Fruit fly (Drosophila melanogaster): Measurements from ENCODE around the gene Edem1.

Edem1 gene

dm6 chrX:1861620-1862184 lies 46.9 kb downstream of the Edem1 start, which contains the start of gene deltaCOP (continued):
- TF ChIP-seq CG8281 (tag; optimal IDR thresholded peaks at IDR 0.05): no peak
- peak; percentile 62 for TF ChIP-seq CG14667 (GFP tag; IDR thresholded peaks at IDR 0.05)
- TF ChIP-seq CG32767 (GFP tag; IDR thresholded peaks at IDR 0.05): peak; percentile 72; the same call in 1 of the 2 replicates
- no peak for TF ChIP-seq eve (GFP tag; optimal IDR thresholded peaks at IDR 0.05)
- peak; percentile 26 for TF ChIP-seq kah (GFP tag; optimal IDR thresholded peaks at IDR 0.05)
- peak; percentile 92 for TF ChIP-seq Bteb2 (GFP tag; optimal IDR thresholded peaks at IDR 0.05)
- TF ChIP-seq Hsf (GFP tag; optimal IDR thresholded peaks at IDR 0.05): peak; percentile 92
- no peak for TF ChIP-seq Kr (GFP tag; optimal IDR thresholded peaks at IDR 0.05)
- peak; percentile 11 for TF ChIP-seq nerfin-1 (tag; optimal IDR thresholded peaks at IDR 0.05)
- no peak for TF ChIP-seq unc-4 (GFP tag; IDR thresholded peaks at IDR 0.05; ENCODE audit: partially characterized antibody)
- TF ChIP-seq CG13287 (GFP tag; IDR thresholded peaks at IDR 0.05; ENCODE audit: partially characterized antibody): peak; percentile 58; the same call in 1 of the 2 replicates
- TF ChIP-seq so (GFP tag; IDR thresholded peaks at IDR 0.05): peak; percentile 84; the same call in 2 of the 3 replicates
- TF ChIP-seq CG30431 (GFP tag; optimal IDR thresholded peaks at IDR 0.05): peak; percentile 46
- TF ChIP-seq danr (GFP tag; IDR thresholded peaks at IDR 0.05): peak; percentile 78
- peak; percentile 45 for TF ChIP-seq trem (tag; optimal IDR thresholded peaks at IDR 0.05)
- peak; percentile 80 for TF ChIP-seq CG4820 (GFP tag; optimal IDR thresholded peaks at IDR 0.05)
- TF ChIP-seq CG4328 (GFP tag; optimal IDR thresholded peaks at IDR 0.05): peak; percentile 43
- peak; percentile 56 for TF ChIP-seq CG7928 (GFP tag; optimal IDR thresholded peaks at IDR 0.05)
- peak; percentile 38 for TF ChIP-seq D (optimal IDR thresholded peaks at IDR 0.05)
- TF ChIP-seq D (GFP tag; optimal IDR thresholded peaks at IDR 0.05): no peak
- peak; percentile 89 for TF ChIP-seq pum (GFP tag; optimal IDR thresholded peaks at IDR 0.05)
- no peak for TF ChIP-seq tap (tag; optimal IDR thresholded peaks at IDR 0.05)
- TF ChIP-seq jigr1 (GFP tag; IDR thresholded peaks at IDR 0.05): peak; percentile 67
- TF ChIP-seq Atf3 (GFP tag; optimal IDR thresholded peaks at IDR 0.05): peak; percentile 86
- peak; percentile 88 for TF ChIP-seq CG1647 (GFP tag; optimal IDR thresholded peaks at IDR 0.05)
- peak; percentile 78 for TF ChIP-seq NK7.1 (GFP tag; optimal IDR thresholded peaks at IDR 0.05)
- peak; percentile 93 for TF ChIP-seq lilli (GFP tag; optimal IDR thresholded peaks at IDR 0.05)
- no peak for TF ChIP-seq ac (GFP tag; optimal IDR thresholded peaks at IDR 0.05)
- peak; percentile 87 for TF ChIP-seq slp2 (GFP tag; optimal IDR thresholded peaks at IDR 0.05)
- peak; percentile 30 for TF ChIP-seq run (tag; optimal IDR thresholded peaks at IDR 0.05)
- TF ChIP-seq otp (GFP tag; IDR thresholded peaks at IDR 0.05): no peak
- peak; percentile 85 to 91 for TF ChIP-seq Pdp1 (GFP tag; optimal IDR thresholded peaks at IDR 0.05)
- no peak for TF ChIP-seq CG14860 (GFP tag; IDR thresholded peaks at IDR 0.05; ENCODE audit: partially characterized antibody)
- no peak for TF ChIP-seq bigmax (GFP tag; optimal IDR thresholded peaks at IDR 0.05)
- TF ChIP-seq corto (GFP tag; optimal IDR thresholded peaks at IDR 0.05): no peak
- TF ChIP-seq CG10431 (GFP tag; optimal IDR thresholded peaks at IDR 0.05): no peak
- peak; percentile 79 for TF ChIP-seq nmo (GFP tag; optimal IDR thresholded peaks at IDR 0.05)
- TF ChIP-seq BtbVII (GFP tag; optimal IDR thresholded peaks at IDR 0.05): peak; percentile 55
- TF ChIP-seq Hr39 (optimal IDR thresholded peaks at IDR 0.05): no peak
- TF ChIP-seq repo (GFP tag; optimal IDR thresholded peaks at IDR 0.05): peak; percentile 85
- TF ChIP-seq cg (GFP tag; optimal IDR thresholded peaks at IDR 0.05): peak; percentile 65
- peak; percentile 82 for TF ChIP-seq CG10366 (GFP tag; IDR thresholded peaks at IDR 0.05)
- TF ChIP-seq ewg (GFP tag; optimal IDR thresholded peaks at IDR 0.05): peak; percentile 76
- TF ChIP-seq ci (GFP tag; IDR thresholded peaks at IDR 0.05): peak; percentile 83
- TF ChIP-seq Trl (optimal IDR thresholded peaks at IDR 0.05): no peak
- peak; percentile 87 for TF ChIP-seq Trl (GFP tag; optimal IDR thresholded peaks at IDR 0.05)
- TF ChIP-seq emc (GFP tag; optimal IDR thresholded peaks at IDR 0.05): peak; percentile 69
- no peak for TF ChIP-seq CG17568 (GFP tag; optimal IDR thresholded peaks at IDR 0.05)
- peak; percentile 70 for TF ChIP-seq CG13424 (tag; optimal IDR thresholded peaks at IDR 0.05)
- TF ChIP-seq pho (GFP tag; optimal IDR thresholded peaks at IDR 0.05): peak; percentile 94
- TF ChIP-seq Deaf1 (tag; optimal IDR thresholded peaks at IDR 0.05): no peak
